Worm (Caenorhabditis elegans) whole organism, midembryonic: ENCODE results near the gene nprt-1.

Experiments used
- T22C8.4 ChIP-seq: fragments of 200-800 bp; sonication (Bioruptor generic); IDR thresholded peaks from 2 replicates; pipeline ENCODE4 v1.3.6; 2022; ENCODE audit warnings: missing genetic modification characterization, missing compliant biosample characterization
- cog-1 ChIP-seq: sonication (generic microtip); optimal IDR thresholded peaks from 2 replicates; lab custom pipeline; 2016; ENCODE audit warnings: missing genetic modification characterization, missing compliant biosample characterization
- flt-1 ChIP-seq: fragments of 200-800 bp; sonication (Bioruptor generic); IDR thresholded peaks from 2 replicates; pipeline ENCODE4 v1.3.6; 2022; ENCODE audit warnings: missing genetic modification characterization, missing compliant biosample characterization
- klf-2 ChIP-seq: fragments of 200-800 bp; sonication (Bioruptor generic); conservative IDR thresholded peaks from 2 replicates; pipeline ENCODE4 v1.3.6; 2022; ENCODE audit warnings: missing genetic modification reagents, missing genetic modification characterization, missing compliant biosample characterization
- med-1 ChIP-seq: sonication (generic microtip); optimal IDR thresholded peaks from 2 replicates; lab custom pipeline; 2017; ENCODE audit warnings: missing genetic modification characterization, mild to moderate bottlenecking, missing compliant biosample characterization, antibody characterized with exemption, missing genetic modification reagents; ENCODE audit not compliant: insufficient read depth
- tab-1 ChIP-seq: fragments of 200-800 bp; sonication (Bioruptor generic); IDR thresholded peaks from 2 replicates; pipeline ENCODE4 v1.3.6; 2022; ENCODE audit warnings: missing genetic modification characterization, missing compliant biosample characterization
- ztf-23 ChIP-seq: fragments of 200-800 bp; sonication (Bioruptor generic); IDR thresholded peaks from 2 replicates; pipeline ENCODE4 v1.3.6; 2022; ENCODE audit warnings: missing genetic modification reagents, missing genetic modification characterization, missing compliant biosample characterization
- ztf-29 ChIP-seq: fragments of 200-800 bp; sonication (Bioruptor generic); IDR thresholded peaks from 2 replicates; pipeline ENCODE4 v1.3.6; 2022; ENCODE audit warnings: missing genetic modification reagents, missing genetic modification characterization, missing compliant biosample characterization

ce11 chrIV:2855056-2855752 lies 35.0 kb downstream of the nprt-1 start:
- TF ChIP-seq flt-1 (GFP tag; lab: Robert Waterston, UW) (no peak), tab-1 (GFP tag; lab: Robert Waterston, UW) (no peak), med-1 (GFP tag; lab: Kevin White, UChicago) (no peak), klf-2 (GFP tag; lab: Robert Waterston, UW) (no peak), ztf-23 (GFP tag; lab: Robert Waterston, UW) (no peak), ztf-29 (GFP tag; lab: Robert Waterston, UW) (no peak), T22C8.4 (GFP tag; lab: Robert Waterston, UW) (no peak), cog-1 (no peak)
